Worm (Caenorhabditis elegans): ENCODE results near the gene C06C3.12.

The C06C3.12 gene

ce11 chrII:9412086-9412608, 37.2 kb downstream of the C06C3.12 start, which contains the start of gene arrd-3:
Gene arrd-3 (plus strand): TSS chrII:9412558.
- TF ChIP-seq rcor-1 (GFP tag; IDR thresholded peaks at IDR 0.05) (no peak), nhr-80 (tag; optimal IDR thresholded peaks at IDR 0.05) (peak; percentile 49), lsl-1 (GFP tag; optimal IDR thresholded peaks at IDR 0.05) (no peak)

ce11 chrII:9416381-9417276, 41.7 kb downstream of the C06C3.12 start, which contains the start of the genes gss-1 and chch-3:
Gene gss-1 (minus strand): TSS chrII:9416431.
Gene chch-3 (plus strand): TSS chrII:9417013.
- TF ChIP-seq K12H6.12 (tag; optimal IDR thresholded peaks at IDR 0.05), result no peak
- TF ChIP-seq lsl-1 (GFP tag; optimal IDR thresholded peaks at IDR 0.05), result peak; percentile 22
- TF ChIP-seq ceh-100 (GFP tag; IDR thresholded peaks at IDR 0.05), result no peak
- TF ChIP-seq snpc-1.3 (tag; optimal IDR thresholded peaks at IDR 0.05; ENCODE audit: insufficient read depth), result no peak
- TF ChIP-seq nhr-80 (tag; optimal IDR thresholded peaks at IDR 0.05), result peak; percentile 74
- TF ChIP-seq rpc-1 (optimal IDR thresholded peaks at IDR 0.05), result no peak
- TF ChIP-seq rpc-1 (tag; optimal IDR thresholded peaks at IDR 0.05), result no peak
- TF ChIP-seq ceh-27 (GFP tag; optimal IDR thresholded peaks at IDR 0.05), result no peak
- TF ChIP-seq hlh-12 (tag; optimal IDR thresholded peaks at IDR 0.05), result no peak
- TF ChIP-seq ztf-18 (tag; optimal IDR thresholded peaks at IDR 0.05), result peak; percentile 93
- no peak for TF ChIP-seq lin-40 (tag; optimal IDR thresholded peaks at IDR 0.05)
- TF ChIP-seq T07F8.4 (tag; optimal IDR thresholded peaks at IDR 0.05), result no peak
- TF ChIP-seq lin-54 (GFP tag; optimal IDR thresholded peaks at IDR 0.05), result peak; percentile 49
- TF ChIP-seq xnd-1 (tag; optimal IDR thresholded peaks at IDR 0.05), result no peak
- no peak for TF ChIP-seq C06A6.2 (GFP tag; conservative IDR thresholded peaks at IDR 0.05)
- no peak for TF ChIP-seq F39B2.1 (GFP tag; IDR thresholded peaks at IDR 0.05)
- TF ChIP-seq dpl-1 (GFP tag; optimal IDR thresholded peaks at IDR 0.05), result no peak
- peak; percentile 25 for TF ChIP-seq ZK185.1 (tag; optimal IDR thresholded peaks at IDR 0.05; ENCODE audit: poor library complexity, severe bottlenecking)
- no peak for TF ChIP-seq Y79H2A.3 (GFP tag; conservative IDR thresholded peaks at IDR 0.05)
- no peak for TF ChIP-seq ztf-6 (GFP tag; IDR thresholded peaks at IDR 0.05)
- TF ChIP-seq rcor-1 (GFP tag; IDR thresholded peaks at IDR 0.05), result peak; percentile 33; the same call in 1 of the 2 replicates
- TF ChIP-seq dpff-1 (tag; optimal IDR thresholded peaks at IDR 0.05), result no peak
- TF ChIP-seq aptf-2 (GFP tag; conservative IDR thresholded peaks at IDR 0.05), result no peak
- TF ChIP-seq nfya-1 (tag; optimal IDR thresholded peaks at IDR 0.05; ENCODE audit: borderline replicate concordance, insufficient read depth), result no peak
- no peak for TF ChIP-seq ztf-28 (GFP tag; IDR thresholded peaks at IDR 0.05)
- no peak for TF ChIP-seq snpc-4 (GFP tag; optimal IDR thresholded peaks at IDR 0.05)
- TF ChIP-seq snpc-4 (tag; optimal IDR thresholded peaks at IDR 0.05), result peak in 1 of 4 experiments; percentile 21
- TF ChIP-seq efl-1 (GFP tag; optimal IDR thresholded peaks at IDR 0.05), result peak; percentile 7
- TF ChIP-seq mcd-1 (GFP tag; IDR thresholded peaks at IDR 0.05), result peak; percentile 40; the same call in 1 of the 2 replicates
- TF ChIP-seq ztf-25 (GFP tag; IDR thresholded peaks at IDR 0.05), result no peak
- TF ChIP-seq hrde-1 (tag; optimal IDR thresholded peaks at IDR 0.05; ENCODE audit: borderline replicate concordance), result no peak
- TF ChIP-seq K11D2.4 (GFP tag; IDR thresholded peaks at IDR 0.05), result peak; percentile 23; the same call in 1 of the 2 replicates
- TF ChIP-seq B0035.1 (tag; optimal IDR thresholded peaks at IDR 0.05), result no peak
- TF ChIP-seq dox-1 (GFP tag; IDR thresholded peaks at IDR 0.05), result peak; percentile 53
- TF ChIP-seq cebp-1 (GFP tag; IDR thresholded peaks at IDR 0.05), result no peak
- peak; percentile 55 for TF ChIP-seq cebp-1 (tag; optimal IDR thresholded peaks at IDR 0.05)
- TF ChIP-seq madf-6 (GFP tag; IDR thresholded peaks at IDR 0.05), result peak; percentile 51
- no peak for TF ChIP-seq Y95B8A.8 (GFP tag; IDR thresholded peaks at IDR 0.05)
- no peak for TF ChIP-seq F49E8.2 (tag; optimal IDR thresholded peaks at IDR 0.05; ENCODE audit: insufficient read depth)
- no peak for TF ChIP-seq bed-2 (GFP tag; IDR thresholded peaks at IDR 0.05)
- peak; percentile 32 for TF ChIP-seq attf-5 (GFP tag; optimal IDR thresholded peaks at IDR 0.05)
- peak; percentile 33; the same call in 1 of the 2 replicates for TF ChIP-seq hmg-1.2 (GFP tag; IDR thresholded peaks at IDR 0.05)
- no peak for TF ChIP-seq ceh-58 (GFP tag; IDR thresholded peaks at IDR 0.05)
- 0 out of 2 replicates have a peak, but pooled peaks have one; percentile 34 for TF ChIP-seq D2030.7 (GFP tag; IDR thresholded peaks at IDR 0.05)

Measured in whole organism, young adult.